Fruit fly (Drosophila melanogaster) whole organism, embryonic: ENCODE data around the gene cni.
A peak's percentile ranks its signal among the peaks of the same experiment; 100 is the strongest.

ENCODE experiments used
- Atf6 ChIP-seq: fragments of 200-800 bp; sonication (Bioruptor generic); IDR thresholded peaks from 2 replicates; pipeline ENCODE4 v1.3.6; 2022; ENCODE audit warnings: missing biosample characterization, missing genetic modification characterization
- BtbVII ChIP-seq: fragments of 200-800 bp; sonication (Bioruptor generic); optimal IDR thresholded peaks from 3 replicates; lab custom pipeline; 2017; ENCODE audit warnings: missing biosample characterization, mild to moderate bottlenecking, missing genetic modification characterization
- CG10267 ChIP-seq: fragments of 200-800 bp; sonication (Bioruptor generic); optimal IDR thresholded peaks from 2 replicates; lab custom pipeline; 2018; ENCODE audit warnings: missing biosample characterization, mild to moderate bottlenecking, missing genetic modification characterization, moderate library complexity
- CG10366 ChIP-seq: fragments of 200-800 bp; sonication (Bioruptor generic); IDR thresholded peaks from 2 replicates; pipeline ENCODE4 v1.3.6; 2022; ENCODE audit warnings: missing biosample characterization, missing genetic modification characterization
- CG12155 ChIP-seq: fragments of 200-800 bp; sonication (Bioruptor generic); optimal IDR thresholded peaks from 3 replicates; lab custom pipeline; 2016; ENCODE audit warnings: missing biosample characterization, missing genetic modification characterization
- CG12236 ChIP-seq: fragments of 200-800 bp; sonication (Bioruptor generic); optimal IDR thresholded peaks from 2 replicates; lab custom pipeline; 2016; ENCODE audit warnings: missing biosample characterization, missing genetic modification characterization
- CG12391 ChIP-seq: fragments of 200-800 bp; sonication (Bioruptor generic); optimal IDR thresholded peaks from 3 replicates; lab custom pipeline; 2018; ENCODE audit warnings: missing biosample characterization, mild to moderate bottlenecking, missing genetic modification characterization, moderate library complexity
- CG14050 ChIP-seq: fragments of 200-800 bp; sonication (Bioruptor generic); IDR thresholded peaks from 3 replicates; pipeline ENCODE4 v1.3.6; 2022; ENCODE audit warnings: missing biosample characterization, missing genetic modification characterization
- CG14441 ChIP-seq: fragments of 200-800 bp; sonication (Bioruptor generic); IDR thresholded peaks from 2 replicates; pipeline ENCODE4 v1.3.6; 2022; ENCODE audit warnings: missing biosample characterization, missing genetic modification characterization
- CG14965 ChIP-seq: fragments of 200-800 bp; sonication (Bioruptor generic); optimal IDR thresholded peaks from 2 replicates; lab custom pipeline; 2016; ENCODE audit warnings: missing biosample characterization, missing genetic modification characterization, borderline replicate concordance
- CG1603 ChIP-seq: fragments of 200-800 bp; sonication (Bioruptor generic); optimal IDR thresholded peaks from 2 replicates; lab custom pipeline; 2019; ENCODE audit warnings: missing biosample characterization, mild to moderate bottlenecking, missing genetic modification characterization, moderate library complexity
- CG17912 ChIP-seq: fragments of 200-800 bp; sonication (Bioruptor generic); optimal IDR thresholded peaks from 2 replicates; lab custom pipeline; 2018; ENCODE audit warnings: missing biosample characterization, mild to moderate bottlenecking, missing genetic modification characterization
- CG3847 ChIP-seq: fragments of 200-800 bp; sonication (Bioruptor generic); IDR thresholded peaks from 2 replicates; pipeline ENCODE4 v1.3.6; 2022; ENCODE audit warnings: missing biosample characterization, missing genetic modification characterization
- CG6654 ChIP-seq: fragments of 200-800 bp; sonication (Bioruptor generic); optimal IDR thresholded peaks from 2 replicates; lab custom pipeline; 2017; ENCODE audit warnings: missing biosample characterization, mild to moderate bottlenecking, missing genetic modification characterization
- CG7786 ChIP-seq: fragments of 200-800 bp; sonication (Bioruptor generic); optimal IDR thresholded peaks from 2 replicates; lab custom pipeline; 2016; ENCODE audit warnings: missing biosample characterization, missing genetic modification characterization
- CG8359 ChIP-seq: fragments of 200-800 bp; sonication (Bioruptor generic); optimal IDR thresholded peaks from 2 replicates; lab custom pipeline; 2017; ENCODE audit warnings: missing biosample characterization, mild to moderate bottlenecking, missing genetic modification characterization, borderline replicate concordance
- CG9437 ChIP-seq: fragments of 200-800 bp; sonication (Bioruptor generic); optimal IDR thresholded peaks from 2 replicates; lab custom pipeline; 2018; ENCODE audit warnings: missing biosample characterization, mild to moderate bottlenecking, missing genetic modification characterization
- CoRest ChIP-seq: fragments of 200-800 bp; sonication (Bioruptor generic); optimal IDR thresholded peaks from 3 replicates; lab custom pipeline; 2018; ENCODE audit warnings: missing biosample characterization, mild to moderate bottlenecking, missing genetic modification characterization, moderate library complexity
- D19B ChIP-seq: fragments of 200-800 bp; sonication (Bioruptor generic); optimal IDR thresholded peaks from 2 replicates; lab custom pipeline; 2017; ENCODE audit warnings: missing biosample characterization, mild to moderate bottlenecking, missing genetic modification characterization
- Dfd ChIP-seq, 2 experiments: fragments of >200 bp; optimal IDR thresholded peaks; 2 replicates each; lab custom pipeline; 2017; ENCODE audit warnings: missing biosample characterization in 2 of 2, missing genetic modification characterization in 2 of 2
- Ets97D ChIP-seq: fragments of 200-800 bp; sonication (Bioruptor generic); optimal IDR thresholded peaks from 3 replicates; lab custom pipeline; 2016; ENCODE audit warnings: missing biosample characterization, missing genetic modification characterization
- Fer1 ChIP-seq: fragments of 200-800 bp; sonication (Bioruptor generic); optimal IDR thresholded peaks from 2 replicates; lab custom pipeline; 2017; ENCODE audit warnings: missing biosample characterization, mild to moderate bottlenecking, missing genetic modification characterization
- HLHmδ ChIP-seq: fragments of 200-800 bp; sonication (Bioruptor generic); optimal IDR thresholded peaks from 2 replicates; lab custom pipeline; 2018; ENCODE audit warnings: missing biosample characterization, mild to moderate bottlenecking, missing genetic modification characterization, moderate library complexity
- HmgD ChIP-seq: fragments of 200-800 bp; sonication (Bioruptor generic); optimal IDR thresholded peaks from 3 replicates; lab custom pipeline; 2016; ENCODE audit warnings: missing biosample characterization, missing genetic modification characterization
- Jarid2 ChIP-seq: fragments of 200-800 bp; sonication (Bioruptor generic); optimal IDR thresholded peaks from 3 replicates; lab custom pipeline; 2017; ENCODE audit warnings: mild to moderate bottlenecking, missing biosample characterization, missing genetic modification reagents, missing genetic modification characterization
- Meics ChIP-seq: fragments of 200-800 bp; sonication (Bioruptor generic); optimal IDR thresholded peaks from 2 replicates; lab custom pipeline; 2017; ENCODE audit warnings: missing biosample characterization, mild to moderate bottlenecking, missing genetic modification characterization
- NC2α ChIP-seq: fragments of 200-800 bp; sonication (Bioruptor generic); optimal IDR thresholded peaks from 2 replicates; lab custom pipeline; 2016; ENCODE audit warnings: missing biosample characterization, missing genetic modification characterization
- Sox102F ChIP-seq: fragments of 200-800 bp; sonication (Bioruptor generic); optimal IDR thresholded peaks from 2 replicates; lab custom pipeline; 2018; ENCODE audit warnings: missing biosample characterization, mild to moderate bottlenecking, missing genetic modification characterization, moderate library complexity
- Usf ChIP-seq: fragments of 200-800 bp; sonication (Bioruptor generic); optimal IDR thresholded peaks from 2 replicates; lab custom pipeline; 2017; ENCODE audit warnings: missing genotype, missing biosample characterization, missing genetic modification characterization
- Vsx1 ChIP-seq: fragments of 200-800 bp; sonication (Bioruptor generic); optimal IDR thresholded peaks from 2 replicates; lab custom pipeline; 2017; ENCODE audit warnings: missing biosample characterization, mild to moderate bottlenecking, missing genetic modification characterization, missing genetic modification reagents
- ab ChIP-seq: fragments of 200-800 bp; sonication (Bioruptor generic); optimal IDR thresholded peaks from 2 replicates; lab custom pipeline; 2016; ENCODE audit warnings: missing biosample characterization, missing genetic modification characterization
- bsh ChIP-seq, 2 experiments: fragments of 200-800 bp; sonication (Bioruptor generic); optimal IDR thresholded peaks; 2 replicates each; lab custom pipeline; 2017 to 2018; ENCODE audit warnings: mild to moderate bottlenecking in 2 of 2, missing biosample characterization in 2 of 2, missing genetic modification characterization in 2 of 2, moderate library complexity in 1 of 2
- cg ChIP-seq: fragments of 200-800 bp; sonication (Bioruptor generic); optimal IDR thresholded peaks from 3 replicates; lab custom pipeline; 2019; ENCODE audit warnings: missing biosample characterization, mild to moderate bottlenecking, missing genetic modification characterization, moderate library complexity
- ci ChIP-seq: fragments of 200-800 bp; sonication (Bioruptor generic); IDR thresholded peaks from 3 replicates; pipeline ENCODE4 v1.3.6; 2022; ENCODE audit warnings: missing biosample characterization, missing genetic modification characterization
- crol ChIP-seq: fragments of 200-800 bp; sonication (Bioruptor generic); IDR thresholded peaks from 2 replicates; pipeline ENCODE4 v1.3.6; 2022; ENCODE audit warnings: missing biosample characterization, missing genetic modification characterization
- crp ChIP-seq, 2 experiments: fragments of 200-800 bp; sonication (Bioruptor generic); optimal IDR thresholded peaks; 2 replicates in 1 of 2; 3 replicates in 1 of 2; lab custom pipeline; 2017; ENCODE audit warnings: missing biosample characterization in 2 of 2, missing genetic modification characterization in 2 of 2, mild to moderate bottlenecking in 1 of 2, moderate library complexity in 1 of 2
- dm ChIP-seq: fragments of 200-800 bp; sonication (Bioruptor generic); optimal IDR thresholded peaks from 3 replicates; lab custom pipeline; 2016; ENCODE audit warnings: missing biosample characterization, missing genetic modification characterization
- ems ChIP-seq: fragments of 200-800 bp; sonication (Bioruptor generic); optimal IDR thresholded peaks from 3 replicates; lab custom pipeline; 2016; ENCODE audit warnings: missing biosample characterization, missing genetic modification characterization
- en ChIP-seq: fragments of 200-800 bp; sonication (Bioruptor generic); optimal IDR thresholded peaks from 2 replicates; lab custom pipeline; 2016; ENCODE audit warnings: missing biosample characterization, missing genetic modification characterization
- gem ChIP-seq: fragments of 200-800 bp; sonication (Bioruptor generic); optimal IDR thresholded peaks from 2 replicates; lab custom pipeline; 2019; ENCODE audit warnings: missing biosample characterization, mild to moderate bottlenecking, missing genetic modification characterization, moderate library complexity
- klu ChIP-seq: fragments of 200-800 bp; sonication (Bioruptor generic); IDR thresholded peaks from 2 replicates; pipeline ENCODE4 v1.3.6; 2022; ENCODE audit warnings: missing biosample characterization, missing genetic modification characterization
- nau ChIP-seq: fragments of 200-800 bp; sonication (Bioruptor generic); optimal IDR thresholded peaks from 3 replicates; lab custom pipeline; 2017; ENCODE audit warnings: missing biosample characterization, mild to moderate bottlenecking, missing genetic modification characterization, missing genetic modification reagents
- pum ChIP-seq: fragments of 200-800 bp; sonication (Bioruptor generic); optimal IDR thresholded peaks from 2 replicates; lab custom pipeline; 2016; ENCODE audit warnings: missing biosample characterization, missing genetic modification characterization
- tin ChIP-seq: fragments of 200-800 bp; sonication (Bioruptor generic); optimal IDR thresholded peaks from 3 replicates; lab custom pipeline; 2016; ENCODE audit warnings: missing biosample characterization, missing genetic modification characterization
- tll ChIP-seq, 2 experiments: fragments of 200-800 bp in 1 of 2; fragments of >200 bp in 1 of 2; sonication (Bioruptor generic) in 1 of 2; optimal IDR thresholded peaks; 2 replicates each; lab custom pipeline; 2017 to 2019; ENCODE audit warnings: missing biosample characterization in 2 of 2, missing genetic modification characterization in 2 of 2, mild to moderate bottlenecking in 1 of 2, moderate library complexity in 1 of 2
- tna ChIP-seq: fragments of 200-800 bp; sonication (Bioruptor generic); IDR thresholded peaks from 2 replicates; pipeline ENCODE4 v1.3.6; 2022; ENCODE audit warnings: missing biosample characterization, missing genetic modification characterization; ENCODE audit not compliant: partially characterized antibody
- trem ChIP-seq: fragments of 200-800 bp; optimal IDR thresholded peaks from 3 replicates; lab custom pipeline; 2019; ENCODE audit warnings: missing biosample characterization, mild to moderate bottlenecking, missing genetic modification characterization, moderate library complexity
- usp ChIP-seq: fragments of >200 bp; optimal IDR thresholded peaks from 2 replicates; lab custom pipeline; 2017; ENCODE audit warnings: missing biosample characterization, missing genetic modification characterization
- vnd ChIP-seq: fragments of 200-800 bp; sonication (Bioruptor generic); IDR thresholded peaks from 3 replicates; pipeline ENCODE4 v1.3.6; 2022; ENCODE audit warnings: missing biosample characterization, missing genetic modification characterization; ENCODE audit not compliant: partially characterized antibody
- wdn ChIP-seq: fragments of 200-800 bp; sonication (Bioruptor generic); IDR thresholded peaks from 2 replicates; pipeline ENCODE4 v1.3.6; 2022; ENCODE audit warnings: missing biosample characterization, missing genetic modification characterization

cni gene

dm6 chr2L:16281419-16282076 lies 29.0 kb downstream of the cni start (continued):
- no peak for TF ChIP-seq CG17912 (GFP tag; lab: Kevin White, UChicago)
- TF ChIP-seq CG14965 = no peak
- TF ChIP-seq CG12391 (tag; lab: Kevin White, UChicago) = peak; percentile 7
- TF ChIP-seq D19B (GFP tag; lab: Kevin White, UChicago) = no peak
- TF ChIP-seq CG10267 = peak; percentile 8
- no peak for TF ChIP-seq ems (GFP tag; lab: Kevin White, UChicago)
- no peak for TF ChIP-seq dm (GFP tag; lab: Kevin White, UChicago)
- no peak for TF ChIP-seq CG14441 (GFP tag; lab: Robert Waterston, UW)
- TF ChIP-seq CG9437 = no peak
- no peak for TF ChIP-seq cg (GFP tag; lab: Kevin White, UChicago)
- no peak for TF ChIP-seq Vsx1 (GFP tag; lab: Kevin White, UChicago)
- TF ChIP-seq Ets97D = no peak
- no peak for TF ChIP-seq Usf (GFP tag; lab: Kevin White, UChicago)
- no peak for TF ChIP-seq vnd (GFP tag; lab: Robert Waterston, UW)
- TF ChIP-seq Atf6 (GFP tag; lab: Robert Waterston, UW) = no peak
- no peak for TF ChIP-seq CG8359
- TF ChIP-seq crp (GFP tag; optimal IDR thresholded peaks at IDR 0.05; lab: Kevin White, UChicago) = no peak
- TF ChIP-seq ci (GFP tag; lab: Robert Waterston, UW) = peak; percentile 31; the same call in 1 of the 3 replicates
- no peak for TF ChIP-seq CG6654 (GFP tag; lab: Kevin White, UChicago)
- no peak for TF ChIP-seq HmgD (GFP tag; lab: Kevin White, UChicago)
- TF ChIP-seq CG1603 = no peak
- TF ChIP-seq gem (tag; lab: Kevin White, UChicago) = peak; percentile 42
- no peak for TF ChIP-seq pum
- peak; percentile 35 for TF ChIP-seq HLHmδ (GFP tag; lab: Kevin White, UChicago)
- TF ChIP-seq CG14050 = no peak
- no peak for TF ChIP-seq en (GFP tag; lab: Kevin White, UChicago)
- no peak for TF ChIP-seq Sox102F (GFP tag; lab: Kevin White, UChicago)
- TF ChIP-seq Meics (GFP tag; lab: Kevin White, UChicago) = no peak
- no peak for TF ChIP-seq ab (GFP tag; lab: Kevin White, UChicago)
- TF ChIP-seq CG7786 (GFP tag; lab: Kevin White, UChicago) = no peak
- TF ChIP-seq nau (GFP tag; lab: Kevin White, UChicago) = no peak
- TF ChIP-seq Fer1 (GFP tag; lab: Kevin White, UChicago) = no peak
- no peak for TF ChIP-seq CG12236
- TF ChIP-seq wdn (GFP tag; lab: Robert Waterston, UW) = no peak
- TF ChIP-seq klu (GFP tag; lab: Robert Waterston, UW) = no peak
- TF ChIP-seq NC2α (GFP tag; lab: Kevin White, UChicago) = no peak
- no peak for TF ChIP-seq Dfd (GFP tag; optimal IDR thresholded peaks at IDR 0.05; lab: Kevin White, UChicago)
- TF ChIP-seq CoRest (tag; lab: Kevin White, UChicago) = peak; percentile 36
- TF ChIP-seq crol (GFP tag; lab: Robert Waterston, UW) = peak; percentile 83
- TF ChIP-seq Jarid2 (GFP tag; lab: Kevin White, UChicago) = no peak
- no peak for TF ChIP-seq trem
- TF ChIP-seq tin (GFP tag; lab: Kevin White, UChicago) = no peak
- TF ChIP-seq CG3847 (GFP tag; lab: Robert Waterston, UW) = no peak
- peak; percentile 23 to 34 for TF ChIP-seq bsh (GFP tag; optimal IDR thresholded peaks at IDR 0.05; lab: Kevin White, UChicago)
- TF ChIP-seq CG12155 (GFP tag; lab: Kevin White, UChicago) = no peak
- no peak for TF ChIP-seq BtbVII (GFP tag; lab: Kevin White, UChicago)
- no peak for TF ChIP-seq tll (GFP tag; optimal IDR thresholded peaks at IDR 0.05; lab: Kevin White, UChicago)
- no peak for TF ChIP-seq CG10366 (GFP tag; lab: Robert Waterston, UW)
- no peak for TF ChIP-seq usp (GFP tag; lab: Kevin White, UChicago)
- no peak for TF ChIP-seq tna (GFP tag; lab: Robert Waterston, UW)
